Worm (Caenorhabditis elegans) whole organism, L4 larva: ENCODE results near the gene daf-42.
A peak's percentile ranks its signal among the peaks of the same experiment; 100 is the strongest.
"Not testable (repeated sequence)": the region's sequence is repeated elsewhere in the genome, so short reads cannot be mapped to it uniquely, and the experiment has no call there.

Source experiments
- F49E8.2 ChIP-seq: sonication (generic microtip); optimal IDR thresholded peaks from 2 replicates; lab custom pipeline; 2016; ENCODE audit warnings: missing compliant biosample characterization, mild to moderate bottlenecking, missing genetic modification characterization, borderline replicate concordance
- R02D3.7 ChIP-seq: fragments of 150-350 bp; sonication (generic microtip); optimal IDR thresholded peaks from 3 replicates; lab custom pipeline; 2014; ENCODE audit warnings: missing biosample characterization, missing genetic modification characterization
- T26A8.4 ChIP-seq: fragments of 200-800 bp; sonication (Bioruptor generic); IDR thresholded peaks from 2 replicates; pipeline ENCODE4 v1.3.6; 2022; ENCODE audit warnings: missing genetic modification characterization, missing compliant biosample characterization
- Y5F2A.4 ChIP-seq: fragments of 200-800 bp; sonication (Bioruptor generic); optimal IDR thresholded peaks from 2 replicates; lab custom pipeline; 2018; ENCODE audit warnings: mild to moderate bottlenecking, missing genetic modification characterization, missing compliant biosample characterization
- Y75B8A.6 ChIP-seq: fragments of 200-800 bp; sonication (Bioruptor generic); IDR thresholded peaks from 2 replicates; pipeline ENCODE4 v1.3.6; 2022; ENCODE audit warnings: missing genetic modification reagents, missing genetic modification characterization, missing compliant biosample characterization
- ZK337.2 ChIP-seq: fragments of 200-800 bp; sonication (Bioruptor generic); IDR thresholded peaks from 2 replicates; pipeline ENCODE4 v1.3.6; 2022; ENCODE audit warnings: missing genetic modification reagents, missing genetic modification characterization, missing compliant biosample characterization
- aha-1 ChIP-seq: fragments of 150-350 bp; peaks from one replicate; lab custom pipeline; 2014; ENCODE audit warnings: missing biosample characterization, missing genetic modification characterization
- aly-2 ChIP-seq: sonication (generic microtip); optimal IDR thresholded peaks from 2 replicates; lab custom pipeline; 2018; ENCODE audit warnings: missing biosample characterization, missing genetic modification characterization
- arid-1 ChIP-seq: fragments of 200-800 bp; sonication (Bioruptor generic); conservative IDR thresholded peaks from 2 replicates; pipeline ENCODE4 v1.3.6; 2022; ENCODE audit warnings: missing genetic modification reagents, missing genetic modification characterization, missing compliant biosample characterization
- attf-4 ChIP-seq: sonication (generic microtip); optimal IDR thresholded peaks from 3 replicates; lab custom pipeline; 2017; ENCODE audit warnings: missing biosample characterization, missing genetic modification characterization
- ceh-82 ChIP-seq: sonication (generic microtip); optimal IDR thresholded peaks from 2 replicates; lab custom pipeline; 2017; ENCODE audit warnings: missing biosample characterization, missing genetic modification characterization
- ces-1 ChIP-seq: fragments of 150-350 bp; sonication (generic microtip); optimal IDR thresholded peaks from 4 replicates; lab custom pipeline; 2014; ENCODE audit warnings: missing biosample characterization, missing genetic modification reagents, missing genetic modification characterization
- daf-12 ChIP-seq: fragments of 150-350 bp; optimal IDR thresholded peaks from 2 replicates; lab custom pipeline; 2014; ENCODE audit warnings: missing biosample characterization, missing genetic modification reagents, missing genetic modification characterization
- daf-16 ChIP-seq, 3 experiments: sonication (generic microtip); optimal IDR thresholded peaks; 2 replicates each; lab custom pipeline; 2016 to 2017; ENCODE audit warnings: missing genetic modification characterization in 3 of 3, missing genetic modification reagents in 3 of 3, mild to moderate bottlenecking in 2 of 3, missing compliant biosample characterization in 2 of 3, missing biosample characterization in 1 of 3, moderate library complexity in 1 of 3
- daf-19 ChIP-seq: fragments of 200-800 bp; sonication (Bioruptor generic); conservative IDR thresholded peaks from 2 replicates; pipeline ENCODE4 v1.3.6; 2022; ENCODE audit warnings: missing genetic modification characterization, missing compliant biosample characterization
- daf-8 ChIP-seq: fragments of 200-800 bp; sonication (Bioruptor generic); IDR thresholded peaks from 2 replicates; pipeline ENCODE4 v1.3.6; 2022; ENCODE audit warnings: missing genetic modification characterization, missing compliant biosample characterization
- dmd-8 ChIP-seq: fragments of 200-800 bp; sonication (Bioruptor generic); IDR thresholded peaks from 2 replicates; pipeline ENCODE4 v1.3.6; 2022; ENCODE audit warnings: missing genetic modification characterization, missing compliant biosample characterization
- dmd-9 ChIP-seq: fragments of 200-800 bp; sonication (Bioruptor generic); IDR thresholded peaks from 2 replicates; pipeline ENCODE4 v1.3.6; 2022; ENCODE audit warnings: missing genetic modification reagents, missing genetic modification characterization, missing compliant biosample characterization
- duxl-1 ChIP-seq: sonication (generic microtip); optimal IDR thresholded peaks from 2 replicates; lab custom pipeline; 2016; ENCODE audit warnings: mild to moderate bottlenecking, missing genetic modification characterization, moderate library complexity, missing compliant biosample characterization; ENCODE audit not compliant: poor library complexity
- fos-1 ChIP-seq: fragments of 150-350 bp; optimal IDR thresholded peaks from 2 replicates; lab custom pipeline; 2014; ENCODE audit warnings: missing biosample characterization, missing genetic modification characterization
- gei-8 ChIP-seq: fragments of 200-800 bp; sonication (Bioruptor generic); optimal IDR thresholded peaks from 2 replicates; lab custom pipeline; 2018; ENCODE audit warnings: mild to moderate bottlenecking, missing genetic modification characterization, missing compliant biosample characterization
- lin-15B ChIP-seq: fragments of 150-350 bp; sonication (generic microtip); optimal IDR thresholded peaks from 3 replicates; lab custom pipeline; 2014; ENCODE audit warnings: missing biosample characterization, missing genetic modification characterization
- lsy-2 ChIP-seq, 2 experiments: fragments of 150-350 bp in 1 of 2; sonication (generic microtip) in 1 of 2; optimal IDR thresholded peaks; 2 replicates each; lab custom pipeline; 2014 to 2017; ENCODE audit warnings: missing biosample characterization in 2 of 2, missing genetic modification characterization in 2 of 2
- madf-5 ChIP-seq, 2 experiments: fragments of 200-800 bp; sonication (Bioruptor generic); IDR thresholded peaks; 2 replicates each; pipeline ENCODE4 v1.3.6; 2022; ENCODE audit warnings: missing compliant biosample characterization in 2 of 2, missing genetic modification characterization in 2 of 2
- mdl-1 ChIP-seq, 2 experiments: fragments of 150-350 bp in 1 of 2; sonication (generic microtip) in 1 of 2; optimal IDR thresholded peaks; 2 replicates each; lab custom pipeline; 2014 to 2017; ENCODE audit warnings: missing biosample characterization in 2 of 2, missing genetic modification characterization in 2 of 2
- mdt-29 ChIP-seq: fragments of 200-800 bp; sonication (Bioruptor generic); IDR thresholded peaks from 2 replicates; pipeline ENCODE4 v1.3.6; 2022; ENCODE audit warnings: missing genetic modification reagents, missing genetic modification characterization, missing compliant biosample characterization
- mep-1 ChIP-seq: fragments of 150-350 bp; sonication (generic microtip); optimal IDR thresholded peaks from 3 replicates; lab custom pipeline; 2014; ENCODE audit warnings: missing biosample characterization, missing genetic modification characterization
- mxl-3 ChIP-seq: fragments of 200-800 bp; sonication (Bioruptor generic); optimal IDR thresholded peaks from 2 replicates; lab custom pipeline; 2018; ENCODE audit warnings: mild to moderate bottlenecking, missing genetic modification characterization, missing compliant biosample characterization
- nhr-111 ChIP-seq: fragments of 200-800 bp; sonication (Bioruptor generic); optimal IDR thresholded peaks from 2 replicates; lab custom pipeline; 2018; ENCODE audit warnings: mild to moderate bottlenecking, missing genetic modification characterization, missing compliant biosample characterization
- nhr-237 ChIP-seq: sonication (generic microtip); optimal IDR thresholded peaks from 2 replicates; lab custom pipeline; 2017; ENCODE audit warnings: missing biosample characterization, missing genetic modification characterization
- nhr-25 ChIP-seq: sonication (generic microtip); optimal IDR thresholded peaks from 2 replicates; lab custom pipeline; 2017; ENCODE audit warnings: missing genetic modification characterization, mild to moderate bottlenecking, missing compliant biosample characterization, antibody characterized with exemption, moderate library complexity, borderline replicate concordance; ENCODE audit not compliant: insufficient read depth
- nhr-28 ChIP-seq: fragments of 150-350 bp; optimal IDR thresholded peaks from 2 replicates; lab custom pipeline; 2014; ENCODE audit warnings: missing biosample characterization, missing genetic modification characterization
- nhr-41 ChIP-seq: fragments of 200-800 bp; sonication (Bioruptor generic); IDR thresholded peaks from 2 replicates; pipeline ENCODE4 v1.3.6; 2022; ENCODE audit warnings: missing genetic modification reagents, missing genetic modification characterization, missing compliant biosample characterization
- nhr-42 ChIP-seq: fragments of 200-800 bp; sonication (Bioruptor generic); IDR thresholded peaks from 2 replicates; pipeline ENCODE4 v1.3.6; 2022; ENCODE audit warnings: missing genetic modification characterization, missing compliant biosample characterization
- nhr-48 ChIP-seq: sonication (generic microtip); optimal IDR thresholded peaks from 2 replicates; lab custom pipeline; 2016; ENCODE audit warnings: mild to moderate bottlenecking, missing genetic modification characterization, missing compliant biosample characterization
- nhr-76 ChIP-seq: fragments of 150-350 bp; optimal IDR thresholded peaks from 2 replicates; lab custom pipeline; 2014; ENCODE audit warnings: missing biosample characterization, missing genetic modification characterization
- nhr-77 ChIP-seq: fragments of 150-350 bp; optimal IDR thresholded peaks from 2 replicates; lab custom pipeline; 2014; ENCODE audit warnings: missing biosample characterization, missing genetic modification characterization
- saeg-2 ChIP-seq: fragments of 200-800 bp; sonication (Bioruptor generic); IDR thresholded peaks from 2 replicates; pipeline ENCODE4 v1.3.6; 2022; ENCODE audit warnings: missing genetic modification reagents, missing genetic modification characterization, missing compliant biosample characterization
- set-16 ChIP-seq: fragments of 200-800 bp; sonication (Bioruptor generic); IDR thresholded peaks from 2 replicates; pipeline ENCODE4 v1.3.6; 2022; ENCODE audit warnings: missing genetic modification reagents, missing genetic modification characterization, missing compliant biosample characterization
- snpc-4 ChIP-seq: fragments of 150-350 bp; optimal IDR thresholded peaks from 2 replicates; lab custom pipeline; 2014; ENCODE audit warnings: missing biosample characterization, missing genetic modification characterization
- tag-97 ChIP-seq: fragments of 200-800 bp; sonication (Bioruptor generic); IDR thresholded peaks from 2 replicates; pipeline ENCODE4 v1.3.6; 2022; ENCODE audit warnings: missing genetic modification characterization, missing compliant biosample characterization
- unc-62 ChIP-seq, 3 experiments: fragments of 150-350 bp in 1 of 3; sonication (generic microtip); optimal IDR thresholded peaks in 2 of 3; peaks in 1 of 3; 1 replicate in 1 of 3; 2 replicates in 2 of 3; lab custom pipeline; 2014 to 2017; ENCODE audit warnings: missing biosample characterization in 3 of 3, missing genetic modification characterization in 3 of 3, missing genetic modification reagents in 3 of 3, missing genotype in 1 of 3
- vab-7 ChIP-seq: fragments of 200-800 bp; sonication (Bioruptor generic); IDR thresholded peaks from 2 replicates; pipeline ENCODE4 v1.3.6; 2022; ENCODE audit warnings: missing genetic modification reagents, missing genetic modification characterization, missing compliant biosample characterization
- zip-11 ChIP-seq: fragments of 200-800 bp; sonication (Bioruptor generic); IDR thresholded peaks from 2 replicates; pipeline ENCODE4 v1.3.6; 2022; ENCODE audit warnings: missing genetic modification characterization, missing compliant biosample characterization

daf-42 gene

ce11 chrIV:7376511-7376910, 29.9 kb upstream of the daf-42 start, which contains the start of gene T12B3.2:
TSS of gene T12B3.2 (plus strand) at chrIV:7376811.
- TF ChIP-seq mdt-29 (no peak), unc-62 (GFP tag; optimal IDR thresholded peaks at IDR 0.05 in 1 of 2; lab: Kevin White, UChicago) (peak in 1 of 2 experiments; percentile 52), unc-62 (tag; optimal IDR thresholded peaks at IDR 0.05; lab: Kevin White, UChicago) (no peak), aha-1 (peak; percentile 83), dmd-9 (GFP tag; lab: Robert Waterston, UW) (no peak), nhr-111 (GFP tag; lab: Kevin White, UChicago) (no peak), mxl-3 (GFP tag; lab: Kevin White, UChicago) (no peak), arid-1 (GFP tag; lab: Robert Waterston, UW) (no peak), daf-16 (GFP tag; optimal IDR thresholded peaks at IDR 0.05; lab: Kevin White, UChicago) (no peak), daf-16 (tag; optimal IDR thresholded peaks at IDR 0.05; lab: Kevin White, UChicago) (no peak), snpc-4 (no peak), lin-15B (no peak), nhr-77 (tag; lab: Kevin White, UChicago) (peak; percentile 28), ces-1 (GFP tag; lab: Kevin White, UChicago) (no peak)

- TF ChIP-seq Y5F2A.4 (GFP tag; lab: Kevin White, UChicago); dmd-8; duxl-1 (tag; lab: Kevin White, UChicago): not testable (repeated sequence)
Observed at ce11 chrIV:7374847-7375246, 28.2 kb upstream of the daf-42 start, which contains the start of gene T12B3.3. TSS of gene T12B3.3 (plus strand) at chrIV:7375147.

- not testable (repeated sequence) for TF ChIP-seq R02D3.7 (tag; lab: Kevin White, UChicago); nhr-42 (GFP tag; lab: Robert Waterston, UW); snpc-4
Observed at ce11 chrIV:7365011-7365410, 18.4 kb upstream of the daf-42 start, which contains the start of gene Y40C5A.4. TSS of gene Y40C5A.4 (minus strand) at chrIV:7365111.

ce11 chrIV:7344020-7344419, 2.6 kb downstream of the daf-42 start:
- TF ChIP-seq mdt-29 (peak; percentile 34; the same call in 1 of the 2 replicates), F49E8.2 (tag; lab: Kevin White, UChicago) (no peak), zip-11 (GFP tag; lab: Robert Waterston, UW) (0 out of 2 replicates have a peak, but pooled peaks have one; percentile 35), fos-1 (no peak), vab-7 (GFP tag; lab: Robert Waterston, UW) (peak; percentile 61; the same call in 1 of the 2 replicates), gei-8 (GFP tag; lab: Kevin White, UChicago) (no peak), dmd-8 (peak; percentile 82), set-16 (GFP tag; lab: Robert Waterston, UW) (no peak), tag-97 (no peak), nhr-25 (tag; lab: Kevin White, UChicago) (no peak), nhr-76 (tag; lab: Kevin White, UChicago) (no peak), ceh-82 (no peak), aly-2 (no peak), mdl-1 (tag; optimal IDR thresholded peaks at IDR 0.05; lab: Kevin White, UChicago) (peak in 1 of 2 experiments; percentile 32), nhr-48 (tag; lab: Kevin White, UChicago) (no peak), mep-1 (no peak), ZK337.2 (peak; percentile 38; the same call in 1 of the 2 replicates), nhr-28 (no peak), daf-19 (GFP tag; lab: Robert Waterston, UW) (no peak), nhr-41 (GFP tag; lab: Robert Waterston, UW) (peak; percentile 48; the same call in 1 of the 2 replicates), nhr-42 (GFP tag; lab: Robert Waterston, UW) (no peak), nhr-237 (tag; lab: Kevin White, UChicago) (no peak), madf-5 (GFP tag; IDR thresholded peaks at IDR 0.05; lab: Robert Waterston, UW) (peak in 1 of 2 experiments; percentile 74; a peak in 1 of 4 replicates), Y75B8A.6 (GFP tag; lab: Robert Waterston, UW) (no peak), attf-4 (no peak), Y5F2A.4 (GFP tag; lab: Kevin White, UChicago) (no peak), daf-8 (GFP tag; lab: Robert Waterston, UW) (no peak), T26A8.4 (GFP tag; lab: Robert Waterston, UW) (peak; percentile 63), ces-1 (GFP tag; lab: Kevin White, UChicago) (no peak), lsy-2 (tag; optimal IDR thresholded peaks at IDR 0.05; lab: Kevin White, UChicago) (no peak), daf-12 (tag; lab: Kevin White, UChicago) (no peak), saeg-2 (GFP tag; lab: Robert Waterston, UW) (no peak)
